Fruit fly (Drosophila melanogaster) whole organism, wandering third instar larva: ENCODE measurements around the gene Cpr67Fa2.

Source experiments
- CrebA ChIP-seq: fragments of 200-800 bp; sonication (Bioruptor generic); optimal IDR thresholded peaks from 2 replicates; lab custom pipeline; 2016; ENCODE audit warnings: missing biosample characterization, mild to moderate bottlenecking, missing genetic modification characterization, borderline replicate concordance
- GATAd ChIP-seq: sonication (Bioruptor generic); optimal IDR thresholded peaks from 2 replicates; lab custom pipeline; 2016; ENCODE audit warnings: missing biosample characterization, missing genetic modification characterization
- HLH106 ChIP-seq: fragments of 200-800 bp; optimal IDR thresholded peaks from 3 replicates; lab custom pipeline; 2019; ENCODE audit warnings: missing biosample characterization, mild to moderate bottlenecking, missing genetic modification characterization, moderate library complexity
- ey ChIP-seq: fragments of 200-800 bp; sonication (Bioruptor generic); optimal IDR thresholded peaks from 2 replicates; lab custom pipeline; 2016; ENCODE audit warnings: missing biosample characterization, missing genetic modification characterization
- h ChIP-seq: fragments of 200-800 bp; sonication (Bioruptor generic); optimal IDR thresholded peaks from 3 replicates; lab custom pipeline; 2016; ENCODE audit warnings: missing biosample characterization, mild to moderate bottlenecking, missing genetic modification characterization
- psq ChIP-seq: fragments of 200-800 bp; sonication (Bioruptor generic); optimal IDR thresholded peaks from 3 replicates; lab custom pipeline; 2017; ENCODE audit warnings: missing biosample characterization, mild to moderate bottlenecking, missing genetic modification characterization, moderate library complexity
- sv ChIP-seq: fragments of 200-800 bp; sonication (Bioruptor generic); optimal IDR thresholded peaks from 3 replicates; lab custom pipeline; 2016; ENCODE audit warnings: missing biosample characterization, missing genetic modification characterization

DNA sequence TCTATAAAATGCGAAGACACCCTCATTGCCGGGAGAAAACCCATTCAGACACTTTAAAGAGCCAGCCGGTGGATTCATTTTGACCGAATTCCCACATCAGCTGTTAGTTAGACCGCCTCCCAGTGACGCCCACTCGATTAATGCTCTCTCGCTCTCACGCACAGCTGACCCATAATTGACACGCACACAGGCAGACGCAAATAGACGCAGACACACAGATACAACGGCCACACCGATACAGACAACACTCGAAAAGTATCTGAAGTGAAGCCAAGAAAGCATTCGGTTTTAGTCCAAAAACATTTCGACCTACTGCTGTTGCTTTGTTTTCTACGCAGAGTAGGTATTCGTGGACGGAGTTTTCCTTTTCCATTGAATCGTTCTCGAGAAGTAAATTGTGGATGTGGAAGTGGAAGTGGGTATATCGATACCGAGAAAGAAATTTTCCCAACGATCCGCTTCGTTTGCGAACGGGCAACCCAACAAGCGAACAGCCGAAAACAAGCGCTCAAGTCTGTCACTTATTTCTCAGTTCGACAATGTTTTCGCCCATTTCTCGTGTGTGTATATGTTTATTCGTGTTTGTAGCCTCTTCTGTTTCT is 31.4 kb upstream of the Cpr67Fa2 start:
- TF ChIP-seq psq (GFP tag; lab: Kevin White, UChicago) (no peak), sv (GFP tag; lab: Kevin White, UChicago) (no peak), ey (GFP tag; lab: Kevin White, UChicago) (no peak), CrebA (GFP tag; lab: Kevin White, UChicago) (no peak), GATAd (GFP tag; lab: Kevin White, UChicago) (no peak), h (GFP tag; lab: Kevin White, UChicago) (no peak), HLH106 (tag; lab: Kevin White, UChicago) (no peak)
